Fruit fly (Drosophila melanogaster) whole organism, prepupa: ENCODE results near the gene CG4619.

Experiments used
- CG11294 ChIP-seq: fragments of 200-800 bp; sonication (Bioruptor generic); IDR thresholded peaks from 2 replicates; pipeline ENCODE4 v1.3.6; 2022; ENCODE audit warnings: missing biosample characterization, missing genetic modification characterization
- CG6276 ChIP-seq: fragments of 200-800 bp; sonication (Bioruptor generic); optimal IDR thresholded peaks from 2 replicates; lab custom pipeline; 2017; ENCODE audit warnings: missing biosample characterization, mild to moderate bottlenecking, missing genetic modification characterization
- CG6854 ChIP-seq: fragments of 200-800 bp; sonication (Bioruptor generic); optimal IDR thresholded peaks from 2 replicates; lab custom pipeline; 2017; ENCODE audit warnings: missing biosample characterization, mild to moderate bottlenecking, missing genetic modification characterization
- CG8319 ChIP-seq: fragments of 200-800 bp; sonication (Bioruptor generic); optimal IDR thresholded peaks from 3 replicates; lab custom pipeline; 2016; ENCODE audit warnings: missing biosample characterization, missing genetic modification characterization
- Gug ChIP-seq: fragments of 200-800 bp; sonication (Bioruptor generic); IDR thresholded peaks from 2 replicates; pipeline ENCODE4 v1.3.6; 2022; ENCODE audit warnings: missing biosample characterization, missing genetic modification characterization
- esn ChIP-seq: fragments of 200-800 bp; sonication (Bioruptor generic); optimal IDR thresholded peaks from 2 replicates; lab custom pipeline; 2016; ENCODE audit warnings: missing biosample characterization, mild to moderate bottlenecking, missing genetic modification characterization, moderate library complexity
- net ChIP-seq: fragments of 200-800 bp; sonication (Bioruptor generic); optimal IDR thresholded peaks from 3 replicates; lab custom pipeline; 2016; ENCODE audit warnings: missing biosample characterization, missing genetic modification characterization
- ss ChIP-seq, 2 experiments: fragments of 200-800 bp; sonication (Bioruptor generic); optimal IDR thresholded peaks; 2 replicates in 1 of 2; 3 replicates in 1 of 2; lab custom pipeline; 2017 to 2018; ENCODE audit warnings: mild to moderate bottlenecking in 2 of 2, missing biosample characterization in 2 of 2, missing genetic modification characterization in 2 of 2, moderate library complexity in 1 of 2

dm6 chr2L:9890576-9890975, 48.1 kb upstream of the CG4619 start, which contains the start of the genes CG34183 and CG4537:
- TF ChIP-seq CG8319 (GFP tag; lab: Kevin White, UChicago) (no peak), CG6276 (no peak), net (GFP tag; lab: Kevin White, UChicago) (no peak), CG11294 (GFP tag; lab: Robert Waterston, UW) (no peak), Gug (no peak), CG6854 (no peak), esn (GFP tag; lab: Kevin White, UChicago) (peak; percentile 27), ss (GFP tag; optimal IDR thresholded peaks at IDR 0.05; lab: Kevin White, UChicago) (no peak)
